Fruit fly (Drosophila melanogaster) whole organism, embryonic: ENCODE results near the gene CG32985.

Experiments
- Ada2b ChIP-seq: fragments of 200-800 bp; sonication (Bioruptor generic); IDR thresholded peaks from 2 replicates; pipeline ENCODE4 v1.3.6; 2022; ENCODE audit warnings: missing biosample characterization, missing genetic modification characterization
- CG11093 ChIP-seq: fragments of 200-800 bp; sonication (Bioruptor generic); IDR thresholded peaks from 3 replicates; pipeline ENCODE4 v1.3.6; 2022; ENCODE audit warnings: missing biosample characterization, missing genetic modification characterization
- CG11504 ChIP-seq: fragments of 200-800 bp; sonication (Bioruptor generic); optimal IDR thresholded peaks from 3 replicates; lab custom pipeline; 2019; ENCODE audit warnings: missing biosample characterization, mild to moderate bottlenecking, missing genetic modification characterization, moderate library complexity
- CG12219 ChIP-seq: fragments of 200-800 bp; sonication (Bioruptor generic); optimal IDR thresholded peaks from 3 replicates; lab custom pipeline; 2018; ENCODE audit warnings: missing biosample characterization, mild to moderate bottlenecking, missing genetic modification characterization
- CG13296 ChIP-seq: fragments of 200-800 bp; sonication (Bioruptor generic); optimal IDR thresholded peaks from 3 replicates; lab custom pipeline; 2018; ENCODE audit warnings: missing biosample characterization, mild to moderate bottlenecking, missing genetic modification characterization
- CG13775 ChIP-seq: fragments of 200-800 bp; sonication (Bioruptor generic); optimal IDR thresholded peaks from 3 replicates; lab custom pipeline; 2017; ENCODE audit warnings: missing biosample characterization, mild to moderate bottlenecking, missing genetic modification characterization
- CG18599 ChIP-seq: fragments of 200-800 bp; sonication (Bioruptor generic); optimal IDR thresholded peaks from 3 replicates; lab custom pipeline; 2017; ENCODE audit warnings: missing biosample characterization, missing genetic modification characterization, mild to moderate bottlenecking, moderate library complexity, missing genetic modification reagents
- CG2678 ChIP-seq: fragments of 200-800 bp; sonication (Bioruptor generic); optimal IDR thresholded peaks from 3 replicates; lab custom pipeline; 2019; ENCODE audit warnings: missing biosample characterization, mild to moderate bottlenecking, missing genetic modification characterization, moderate library complexity
- CG31365 ChIP-seq: fragments of 200-800 bp; sonication (Bioruptor generic); optimal IDR thresholded peaks from 2 replicates; lab custom pipeline; 2018; ENCODE audit warnings: missing biosample characterization, mild to moderate bottlenecking, missing genetic modification characterization
- CG34376 ChIP-seq: fragments of 200-800 bp; sonication (Bioruptor generic); optimal IDR thresholded peaks from 2 replicates; lab custom pipeline; 2018; ENCODE audit warnings: missing biosample characterization, mild to moderate bottlenecking, missing genetic modification characterization
- CG3995 ChIP-seq: fragments of 200-800 bp; sonication (Bioruptor generic); optimal IDR thresholded peaks from 3 replicates; lab custom pipeline; 2016; ENCODE audit warnings: missing biosample characterization, missing genetic modification characterization
- CG6854 ChIP-seq: fragments of 200-800 bp; sonication (Bioruptor generic); optimal IDR thresholded peaks from 3 replicates; lab custom pipeline; 2017; ENCODE audit warnings: missing biosample characterization, mild to moderate bottlenecking, missing genetic modification characterization
- Camta ChIP-seq: fragments of 200-800 bp; sonication (Bioruptor generic); optimal IDR thresholded peaks from 2 replicates; lab custom pipeline; 2016; ENCODE audit warnings: missing biosample characterization, missing genetic modification characterization
- Dek ChIP-seq: fragments of 200-800 bp; sonication (Bioruptor generic); optimal IDR thresholded peaks from 3 replicates; lab custom pipeline; 2019; ENCODE audit warnings: missing biosample characterization, mild to moderate bottlenecking, missing genetic modification characterization, moderate library complexity
- Dref ChIP-seq: fragments of 200-800 bp; sonication (Bioruptor generic); IDR thresholded peaks from 2 replicates; pipeline ENCODE4 v1.3.6; 2022; ENCODE audit warnings: missing biosample characterization, missing genetic modification characterization
- Hr51 ChIP-seq, 2 experiments: fragments of 200-800 bp; sonication (Bioruptor generic); optimal IDR thresholded peaks; 2 replicates in 1 of 2; 3 replicates in 1 of 2; lab custom pipeline; 2016 to 2018; ENCODE audit warnings: missing biosample characterization in 2 of 2, missing genetic modification characterization in 2 of 2, mild to moderate bottlenecking in 1 of 2, moderate library complexity in 1 of 2
- Kr ChIP-seq: fragments of 200-800 bp; sonication (Bioruptor generic); optimal IDR thresholded peaks from 2 replicates; lab custom pipeline; 2017; ENCODE audit warnings: missing biosample characterization, mild to moderate bottlenecking, missing genetic modification characterization
- Mrtf ChIP-seq: fragments of 200-800 bp; sonication (Bioruptor generic); IDR thresholded peaks from 3 replicates; pipeline ENCODE4 v1.3.6; 2022; ENCODE audit warnings: missing biosample characterization, missing genetic modification characterization
- NC2α ChIP-seq: fragments of 200-800 bp; sonication (Bioruptor generic); optimal IDR thresholded peaks from 2 replicates; lab custom pipeline; 2016; ENCODE audit warnings: missing biosample characterization, missing genetic modification characterization
- NFAT ChIP-seq: fragments of 200-800 bp; sonication (Bioruptor generic); IDR thresholded peaks from 2 replicates; pipeline ENCODE4 v1.3.6; 2022; ENCODE audit warnings: missing biosample characterization, missing genetic modification characterization
- Pdp1 ChIP-seq, 2 experiments: fragments of 200-800 bp; sonication (Bioruptor generic); optimal IDR thresholded peaks; 3 replicates each; lab custom pipeline; 2016; ENCODE audit warnings: missing biosample characterization in 2 of 2, missing genetic modification characterization in 2 of 2, mild to moderate bottlenecking in 1 of 2, moderate library complexity in 1 of 2
- chinmo ChIP-seq: fragments of 200-800 bp; sonication (Bioruptor generic); IDR thresholded peaks from 4 replicates; pipeline ENCODE4 v1.3.6; 2022; ENCODE audit warnings: missing biosample characterization, missing genetic modification characterization; ENCODE audit not compliant: partially characterized antibody
- cwo ChIP-seq: fragments of 200-800 bp; sonication (Bioruptor generic); optimal IDR thresholded peaks from 3 replicates; lab custom pipeline; 2017; ENCODE audit warnings: missing biosample characterization, missing genetic modification characterization, mild to moderate bottlenecking, moderate library complexity, missing genetic modification reagents
- dmrt99B ChIP-seq: fragments of 200-800 bp; sonication (Bioruptor generic); optimal IDR thresholded peaks from 2 replicates; lab custom pipeline; 2018; ENCODE audit warnings: missing biosample characterization, mild to moderate bottlenecking, missing genetic modification characterization, moderate library complexity
- eve ChIP-seq, 2 experiments: fragments of >200 bp; optimal IDR thresholded peaks; 2 replicates each; lab custom pipeline; 2017; ENCODE audit warnings: missing biosample characterization in 2 of 2, missing genetic modification characterization in 2 of 2
- exex ChIP-seq: fragments of 200-800 bp; sonication (Bioruptor generic); optimal IDR thresholded peaks from 4 replicates; lab custom pipeline; 2018; ENCODE audit warnings: missing biosample characterization, mild to moderate bottlenecking, missing genetic modification characterization, moderate library complexity
- gem ChIP-seq: fragments of 200-800 bp; sonication (Bioruptor generic); optimal IDR thresholded peaks from 2 replicates; lab custom pipeline; 2019; ENCODE audit warnings: missing biosample characterization, mild to moderate bottlenecking, missing genetic modification characterization, moderate library complexity
- grau ChIP-seq: fragments of 200-800 bp; optimal IDR thresholded peaks from 3 replicates; lab custom pipeline; 2019; ENCODE audit warnings: missing biosample characterization, mild to moderate bottlenecking, missing genetic modification characterization, moderate library complexity
- grn ChIP-seq: fragments of 200-800 bp; sonication (Bioruptor generic); optimal IDR thresholded peaks from 3 replicates; lab custom pipeline; 2017; ENCODE audit warnings: missing biosample characterization, missing genetic modification characterization
- her ChIP-seq: fragments of 200-800 bp; sonication (Bioruptor generic); optimal IDR thresholded peaks from 2 replicates; lab custom pipeline; 2016; ENCODE audit warnings: missing biosample characterization, missing genetic modification characterization
- jumu ChIP-seq: fragments of 200-800 bp; sonication (Bioruptor generic); optimal IDR thresholded peaks from 3 replicates; lab custom pipeline; 2016; ENCODE audit warnings: missing biosample characterization, missing genetic modification characterization
- lmd ChIP-seq: fragments of 200-800 bp; sonication (Bioruptor generic); IDR thresholded peaks from 2 replicates; pipeline ENCODE4 v1.3.6; 2022; ENCODE audit warnings: missing biosample characterization, missing genetic modification characterization
- mirr ChIP-seq: fragments of 200-800 bp; sonication (Bioruptor generic); optimal IDR thresholded peaks from 3 replicates; lab custom pipeline; 2018; ENCODE audit warnings: missing biosample characterization, mild to moderate bottlenecking, missing genetic modification characterization
- sd ChIP-seq: fragments of 200-800 bp; sonication (Bioruptor generic); optimal IDR thresholded peaks from 3 replicates; lab custom pipeline; 2018; ENCODE audit warnings: missing biosample characterization, mild to moderate bottlenecking, missing genetic modification characterization, moderate library complexity
- sens ChIP-seq: fragments of 200-800 bp; sonication (Bioruptor generic); peaks from one replicate; lab custom pipeline; 2016; ENCODE audit warnings: missing biosample characterization, missing genetic modification characterization
- sug ChIP-seq: fragments of 200-800 bp; optimal IDR thresholded peaks from 2 replicates; lab custom pipeline; 2019; ENCODE audit warnings: missing biosample characterization, mild to moderate bottlenecking, missing genetic modification characterization, moderate library complexity
- twi ChIP-seq: fragments of 200-800 bp; optimal IDR thresholded peaks from 2 replicates; lab custom pipeline; 2019; ENCODE audit warnings: missing biosample characterization, mild to moderate bottlenecking, missing genetic modification characterization, moderate library complexity
- wdn ChIP-seq: fragments of 200-800 bp; sonication (Bioruptor generic); IDR thresholded peaks from 2 replicates; pipeline ENCODE4 v1.3.6; 2022; ENCODE audit warnings: missing biosample characterization, missing genetic modification characterization
- zf30C ChIP-seq: fragments of 200-800 bp; sonication (Bioruptor generic); optimal IDR thresholded peaks from 3 replicates; lab custom pipeline; 2018; ENCODE audit warnings: missing biosample characterization, mild to moderate bottlenecking, missing genetic modification characterization

The CG32985 gene

DNA sequence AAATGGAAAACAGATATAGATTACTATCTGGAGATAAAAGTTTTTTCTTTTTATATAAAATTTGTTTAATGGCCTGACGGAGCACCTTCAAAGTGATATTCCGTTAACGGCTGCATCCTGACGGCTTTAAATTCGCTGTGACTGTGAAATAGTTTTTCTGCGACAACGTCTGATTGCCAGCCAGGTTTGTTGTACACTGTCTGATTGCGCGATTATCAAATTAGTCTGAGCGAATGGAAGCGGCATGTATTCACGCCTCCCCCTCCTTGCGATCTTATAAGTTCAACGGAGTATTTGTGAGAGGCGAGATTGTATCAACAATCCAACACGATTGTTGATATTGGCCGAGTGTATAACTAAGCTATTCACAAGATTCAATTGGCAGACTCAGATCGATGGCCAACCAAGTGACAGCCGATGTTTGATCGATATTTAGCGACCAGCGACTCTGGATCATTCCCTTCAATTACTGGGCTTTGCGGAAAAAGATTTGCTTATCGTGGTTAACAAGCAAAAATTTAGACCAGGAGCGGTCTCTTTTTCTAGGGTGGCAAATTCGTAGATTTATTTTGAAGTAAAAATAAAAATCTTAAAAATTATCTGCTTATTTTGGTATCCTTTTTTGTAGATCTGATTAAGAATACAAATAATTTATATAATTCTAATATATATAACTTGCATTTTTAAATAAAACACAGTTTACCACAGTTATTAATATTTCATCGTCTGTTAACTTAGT is 6.6 kb upstream of the CG32985 start (continued):
- no peak for TF ChIP-seq Camta (GFP tag; lab: Kevin White, UChicago)
- no peak for TF ChIP-seq CG31365 (tag; lab: Kevin White, UChicago)
- peak; percentile 37 for TF ChIP-seq mirr (GFP tag; lab: Kevin White, UChicago)
- peak; percentile 26 for TF ChIP-seq CG13296
- peak; percentile 31 for TF ChIP-seq Dek
- TF ChIP-seq CG3995 (GFP tag; lab: Kevin White, UChicago) = peak; percentile 25
- no peak for TF ChIP-seq CG12219
- no peak for TF ChIP-seq Dref (GFP tag; lab: Robert Waterston, UW)
- peak; percentile 4 for TF ChIP-seq her
- no peak for TF ChIP-seq dmrt99B (tag; lab: Kevin White, UChicago)
- TF ChIP-seq grn = peak; percentile 34
- TF ChIP-seq wdn (GFP tag; lab: Robert Waterston, UW) = peak; percentile 19; the same call in 1 of the 2 replicates
- TF ChIP-seq CG2678 = peak; percentile 29

- TF ChIP-seq Mrtf = no peak
- no peak for TF ChIP-seq grau (tag; lab: Kevin White, UChicago)
- TF ChIP-seq CG6854 = no peak
- no peak for TF ChIP-seq Hr51 (GFP tag; optimal IDR thresholded peaks at IDR 0.05; lab: Kevin White, UChicago)
- TF ChIP-seq CG18599 = peak; percentile 19
- TF ChIP-seq exex (tag; lab: Kevin White, UChicago) = peak; percentile 95
- TF ChIP-seq grn = peak; percentile 62
- TF ChIP-seq lmd (GFP tag; lab: Robert Waterston, UW) = no peak
- no peak for TF ChIP-seq NFAT
- TF ChIP-seq sens (GFP tag; lab: Kevin White, UChicago) = peak; percentile 47
- TF ChIP-seq NC2α (GFP tag; lab: Kevin White, UChicago) = no peak
- TF ChIP-seq cwo = peak; percentile 93
- peak; percentile 10 for TF ChIP-seq sd
- TF ChIP-seq CG34376 (GFP tag; lab: Kevin White, UChicago) = peak; percentile 8
- TF ChIP-seq sug (tag; lab: Kevin White, UChicago) = peak; percentile 46
- no peak for TF ChIP-seq Kr (GFP tag; lab: Kevin White, UChicago)
- peak in 1 of 2 experiments; percentile 56 for TF ChIP-seq Pdp1 (GFP tag; optimal IDR thresholded peaks at IDR 0.05; lab: Kevin White, UChicago)
Measured at dm6 chr2L:8956336-8956726, 6.0 kb upstream of the CG32985 start.

DNA sequence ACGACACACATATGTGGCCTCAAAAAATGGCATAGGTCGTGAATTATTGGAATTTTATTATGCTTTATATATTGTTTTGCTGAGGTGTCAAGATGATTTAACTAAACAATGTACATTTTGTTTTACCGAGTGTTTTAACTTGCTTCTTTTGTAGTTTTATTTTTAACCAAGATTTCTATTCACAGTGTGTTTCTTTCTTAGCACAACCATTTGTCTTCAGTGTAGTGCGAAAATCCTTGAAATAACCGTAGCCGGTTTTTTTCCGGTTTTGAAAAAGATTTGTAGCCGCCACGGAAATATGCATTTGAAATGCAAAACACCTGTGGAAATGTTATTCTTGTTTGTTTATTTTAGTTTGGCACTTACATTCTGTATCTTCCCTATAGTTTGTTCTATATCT is 5.2 kb upstream of the CG32985 start:
- TF ChIP-seq twi (tag; lab: Kevin White, UChicago) (peak; percentile 3), Ada2b (peak; percentile 20; the same call in 1 of the 2 replicates), CG13775 (no peak), zf30C (peak; percentile 52), CG11093 (GFP tag; lab: Robert Waterston, UW) (no peak), sens (GFP tag; lab: Kevin White, UChicago) (peak; percentile 72), chinmo (0 out of 4 replicates have a peak, but pooled peaks have one; percentile 32), CG11504 (tag; lab: Kevin White, UChicago) (peak; percentile 0), gem (tag; lab: Kevin White, UChicago) (peak; percentile 70), eve (GFP tag; optimal IDR thresholded peaks at IDR 0.05; lab: Kevin White, UChicago) (no peak), jumu (GFP tag; lab: Kevin White, UChicago) (no peak)
